Fruit fly (Drosophila melanogaster) whole organism, pupa: ENCODE results near the gene spel1.

Source experiments
- CG10348 ChIP-seq: fragments of 200-800 bp; sonication (Bioruptor generic); IDR thresholded peaks from 2 replicates; pipeline ENCODE4 v1.3.6; 2022; ENCODE audit warnings: missing biosample characterization, missing genetic modification characterization
- CG12605 ChIP-seq: fragments of 200-800 bp; sonication (Bioruptor generic); IDR thresholded peaks from 2 replicates; pipeline ENCODE4 v1.3.6; 2022; ENCODE audit warnings: missing biosample characterization, missing genetic modification characterization
- CG13204 ChIP-seq: fragments of 200-800 bp; sonication (Bioruptor generic); optimal IDR thresholded peaks from 2 replicates; lab custom pipeline; 2018; ENCODE audit warnings: missing biosample characterization, mild to moderate bottlenecking, missing genetic modification characterization, moderate library complexity
- CG14655 ChIP-seq: fragments of 200-800 bp; sonication (Bioruptor generic); optimal IDR thresholded peaks from 3 replicates; lab custom pipeline; 2017; ENCODE audit warnings: mild to moderate bottlenecking, missing biosample characterization, missing genetic modification reagents, missing genetic modification characterization
- CG15710 ChIP-seq: fragments of 200-800 bp; sonication (Bioruptor generic); optimal IDR thresholded peaks from 2 replicates; lab custom pipeline; 2018; ENCODE audit warnings: missing biosample characterization, mild to moderate bottlenecking, missing genetic modification characterization, moderate library complexity
- CG17806 ChIP-seq: fragments of 200-800 bp; sonication (Bioruptor generic); optimal IDR thresholded peaks from 2 replicates; lab custom pipeline; 2018; ENCODE audit warnings: missing biosample characterization, mild to moderate bottlenecking, missing genetic modification characterization, moderate library complexity
- CG32121 ChIP-seq: fragments of 200-800 bp; sonication (Bioruptor generic); IDR thresholded peaks from 2 replicates; pipeline ENCODE4 v1.3.6; 2022; ENCODE audit warnings: missing biosample characterization, missing genetic modification characterization
- CG34367 ChIP-seq: fragments of 200-800 bp; sonication (Bioruptor generic); optimal IDR thresholded peaks from 2 replicates; lab custom pipeline; 2018; ENCODE audit warnings: missing biosample characterization, mild to moderate bottlenecking, missing genetic modification characterization
- CG4496 ChIP-seq: fragments of 200-800 bp; sonication (Bioruptor generic); IDR thresholded peaks from 3 replicates; pipeline ENCODE4 v1.3.6; 2022; ENCODE audit warnings: missing biosample characterization, missing genetic modification characterization
- CG8159 ChIP-seq: fragments of 200-800 bp; sonication (Bioruptor generic); optimal IDR thresholded peaks from 3 replicates; lab custom pipeline; 2018; ENCODE audit warnings: missing biosample characterization, mild to moderate bottlenecking, missing genetic modification characterization, moderate library complexity
- CG8301 ChIP-seq: fragments of 200-800 bp; sonication (Bioruptor generic); optimal IDR thresholded peaks from 2 replicates; lab custom pipeline; 2018; ENCODE audit warnings: missing biosample characterization, mild to moderate bottlenecking, missing genetic modification characterization
- CG9948 ChIP-seq: fragments of 200-800 bp; sonication (Bioruptor generic); optimal IDR thresholded peaks from 2 replicates; lab custom pipeline; 2018; ENCODE audit warnings: missing biosample characterization, mild to moderate bottlenecking, missing genetic modification characterization, moderate library complexity
- D1 ChIP-seq: fragments of 200-800 bp; sonication (Bioruptor generic); optimal IDR thresholded peaks from 2 replicates; lab custom pipeline; 2018; ENCODE audit warnings: missing biosample characterization, mild to moderate bottlenecking, missing genetic modification characterization, moderate library complexity
- EcR ChIP-seq: fragments of 200-800 bp; sonication (Bioruptor generic); optimal IDR thresholded peaks from 3 replicates; lab custom pipeline; 2019; ENCODE audit warnings: missing biosample characterization, missing genetic modification characterization, mild to moderate bottlenecking, moderate library complexity, missing genetic modification reagents
- Ets98B ChIP-seq: fragments of 200-800 bp; sonication (Bioruptor generic); IDR thresholded peaks from 2 replicates; pipeline ENCODE4 v1.3.6; 2022; ENCODE audit warnings: missing biosample characterization, missing genetic modification characterization
- Pif1A ChIP-seq: fragments of 200-800 bp; sonication (Bioruptor generic); optimal IDR thresholded peaks from 3 replicates; lab custom pipeline; 2016; ENCODE audit warnings: missing biosample characterization, missing genetic modification characterization
- Pif1B ChIP-seq: fragments of 200-800 bp; sonication (Bioruptor generic); optimal IDR thresholded peaks from 3 replicates; lab custom pipeline; 2016; ENCODE audit warnings: missing biosample characterization, missing genetic modification characterization
- Snoo ChIP-seq: fragments of 200-800 bp; sonication (Bioruptor generic); optimal IDR thresholded peaks from 3 replicates; lab custom pipeline; 2017; ENCODE audit warnings: missing biosample characterization, mild to moderate bottlenecking, missing genetic modification characterization, inconsistent platforms
- fd96Ca ChIP-seq: fragments of 200-800 bp; sonication (Bioruptor generic); IDR thresholded peaks from 3 replicates; pipeline ENCODE4 v1.3.6; 2022; ENCODE audit warnings: missing biosample characterization, missing genetic modification characterization
- gl ChIP-seq: fragments of 200-800 bp; sonication (Bioruptor generic); optimal IDR thresholded peaks from 2 replicates; lab custom pipeline; 2018; ENCODE audit warnings: missing biosample characterization, mild to moderate bottlenecking, missing genetic modification characterization
- rn ChIP-seq: fragments of 200-800 bp; sonication (Bioruptor generic); IDR thresholded peaks from 2 replicates; pipeline ENCODE4 v1.3.6; 2022; ENCODE audit warnings: missing biosample characterization, missing genetic modification characterization

Gene spel1

dm6 chr2L:14401616-14402240, 39.9 kb downstream of the spel1 start:
- no peak for TF ChIP-seq CG10348
- TF ChIP-seq rn (GFP tag; lab: Robert Waterston, UW): 0 out of 2 replicates have a peak, but pooled peaks have one; percentile 14
- peak; percentile 38 for TF ChIP-seq CG14655
- no peak for TF ChIP-seq CG8159
- no peak for TF ChIP-seq D1 (tag; lab: Kevin White, UChicago)
- TF ChIP-seq CG4496 (GFP tag; lab: Robert Waterston, UW): peak; percentile 68; the same call in 2 of the 3 replicates
- TF ChIP-seq Pif1A (GFP tag; lab: Kevin White, UChicago): peak; percentile 17
- peak; percentile 31 for TF ChIP-seq CG17806 (tag; lab: Kevin White, UChicago)
- no peak for TF ChIP-seq fd96Ca (GFP tag; lab: Robert Waterston, UW)

DNA sequence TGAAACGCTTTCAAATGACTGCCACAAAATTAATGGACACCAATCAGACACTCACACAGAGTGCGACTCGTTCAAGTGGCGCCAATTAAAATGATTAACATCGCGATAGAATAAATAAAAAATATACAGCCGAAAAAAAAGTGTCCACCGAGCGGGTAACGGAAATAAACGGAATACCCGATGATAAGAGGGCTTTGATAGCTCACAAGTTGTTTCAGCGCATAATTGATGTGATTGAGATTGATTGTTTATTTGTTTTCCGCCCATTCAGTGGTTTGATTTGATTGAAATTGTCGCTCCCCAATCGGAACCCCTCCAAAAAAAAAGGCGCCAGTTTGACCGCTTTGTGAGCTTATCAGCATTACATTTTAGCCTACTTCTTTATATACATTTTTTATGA, 41.7 kb downstream of the spel1 start:
- TF ChIP-seq CG17806 (tag; lab: Kevin White, UChicago) (no peak), Pif1B (no peak), D1 (tag; lab: Kevin White, UChicago) (no peak), EcR (GFP tag; lab: Kevin White, UChicago) (no peak), CG34367 (tag; lab: Kevin White, UChicago) (no peak), Snoo (tag; lab: Kevin White, UChicago) (no peak), CG14655 (no peak), CG9948 (tag; lab: Kevin White, UChicago) (no peak), gl (tag; lab: Kevin White, UChicago) (no peak), fd96Ca (GFP tag; lab: Robert Waterston, UW) (no peak), Pif1A (GFP tag; lab: Kevin White, UChicago) (no peak), CG4496 (GFP tag; lab: Robert Waterston, UW) (no peak), CG10348 (no peak)

- TF ChIP-seq CG4496 (GFP tag; lab: Robert Waterston, UW) (0 out of 3 replicates have a peak, but pooled peaks have one; percentile 19), CG12605 (no peak)
These were observed 43.0 kb downstream of the spel1 start for dm6 chr2L:14404744-14405449.

DNA sequence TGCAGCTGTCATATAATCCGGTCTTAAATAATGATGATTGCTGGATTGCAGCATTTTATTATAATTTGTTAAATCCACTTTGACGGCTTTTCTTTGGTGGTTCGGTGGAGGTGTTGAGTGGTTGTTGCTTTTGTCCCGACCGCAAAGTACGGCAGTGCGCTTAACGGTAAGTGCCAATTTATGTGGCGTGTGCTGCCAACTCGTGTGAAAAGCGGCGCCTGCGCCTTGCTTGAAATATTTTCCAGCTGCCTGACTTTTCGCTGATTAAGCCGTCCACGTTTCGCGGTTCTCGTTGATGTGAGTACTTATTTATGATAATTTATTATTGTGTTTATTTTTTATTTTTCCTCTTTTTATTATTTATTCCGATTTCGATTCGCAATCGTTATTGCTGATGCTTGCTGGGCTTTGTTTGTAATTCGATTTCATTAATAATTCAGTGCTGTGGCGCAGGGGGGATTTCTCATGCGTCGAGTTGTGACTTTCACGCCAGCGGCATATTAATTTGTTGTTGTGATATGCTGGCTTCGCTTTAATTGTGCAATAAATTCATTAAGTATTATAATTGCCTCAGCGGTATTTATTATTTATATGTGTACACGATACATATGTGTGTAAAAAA, 46.6 kb downstream of the spel1 start:
- TF ChIP-seq CG9948 (tag; lab: Kevin White, UChicago) (no peak), Ets98B (no peak), D1 (tag; lab: Kevin White, UChicago) (no peak), CG17806 (tag; lab: Kevin White, UChicago) (no peak), CG12605 (no peak), rn (GFP tag; lab: Robert Waterston, UW) (no peak), Pif1B (no peak), CG15710 (tag; lab: Kevin White, UChicago) (no peak), CG14655 (no peak), EcR (GFP tag; lab: Kevin White, UChicago) (no peak), CG8301 (no peak), CG34367 (tag; lab: Kevin White, UChicago) (no peak), Pif1A (GFP tag; lab: Kevin White, UChicago) (no peak), CG10348 (no peak), CG13204 (GFP tag; lab: Kevin White, UChicago) (no peak), CG4496 (GFP tag; lab: Robert Waterston, UW) (no peak), CG32121 (GFP tag; lab: Robert Waterston, UW) (no peak), fd96Ca (GFP tag; lab: Robert Waterston, UW) (no peak), CG8159 (no peak), gl (tag; lab: Kevin White, UChicago) (no peak)

DNA sequence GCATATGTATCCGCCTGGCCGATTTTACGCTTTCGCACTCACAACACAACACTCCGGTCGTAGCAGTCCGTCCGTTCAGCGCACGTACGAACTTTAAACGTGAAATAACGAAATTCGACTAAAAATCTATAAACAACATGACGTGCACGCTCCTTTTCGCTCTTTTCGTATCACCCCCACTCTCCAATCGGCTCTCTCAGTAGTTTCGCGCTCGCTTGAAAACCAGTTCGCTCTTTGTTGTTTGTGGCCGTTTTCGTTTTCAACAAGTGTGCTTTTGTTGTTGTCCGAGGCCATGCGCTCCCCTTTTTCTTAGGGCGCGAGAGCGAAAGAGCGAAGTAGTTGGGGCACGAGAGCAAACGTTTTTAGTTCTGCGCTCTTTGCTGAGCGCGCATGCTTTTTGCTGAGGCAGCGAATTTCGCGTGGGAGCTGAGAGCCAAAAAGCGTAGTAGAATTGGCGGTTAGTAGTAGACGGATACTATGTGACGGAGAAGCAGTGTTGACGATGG, 47.6 kb downstream of the spel1 start, which contains the start of gene elB:
TSS of gene elB (minus strand) at position 122 of the 506 bp plus-strand sequence.
- peak; percentile 82 for TF ChIP-seq CG12605
- TF ChIP-seq rn (GFP tag; lab: Robert Waterston, UW): no peak
- TF ChIP-seq fd96Ca (GFP tag; lab: Robert Waterston, UW): peak; percentile 77
- TF ChIP-seq CG9948 (tag; lab: Kevin White, UChicago): no peak
- no peak for TF ChIP-seq CG17806 (tag; lab: Kevin White, UChicago)
- peak; percentile 68 for TF ChIP-seq CG32121 (GFP tag; lab: Robert Waterston, UW)
- peak; percentile 33 for TF ChIP-seq CG13204 (GFP tag; lab: Kevin White, UChicago)
- peak; percentile 69; the same call in 1 of the 2 replicates for TF ChIP-seq Ets98B
- no peak for TF ChIP-seq CG14655
- TF ChIP-seq CG34367 (tag; lab: Kevin White, UChicago): no peak
- no peak for TF ChIP-seq CG8159
- peak; percentile 42 for TF ChIP-seq Pif1A (GFP tag; lab: Kevin White, UChicago)
- peak; percentile 35 for TF ChIP-seq CG8301
- TF ChIP-seq EcR (GFP tag; lab: Kevin White, UChicago): peak; percentile 50
- TF ChIP-seq Pif1B: peak; percentile 82
- no peak for TF ChIP-seq CG10348
- TF ChIP-seq Snoo (tag; lab: Kevin White, UChicago): no peak
- TF ChIP-seq D1 (tag; lab: Kevin White, UChicago): no peak
- no peak for TF ChIP-seq CG15710 (tag; lab: Kevin White, UChicago)
- no peak for TF ChIP-seq CG4496 (GFP tag; lab: Robert Waterston, UW)
- TF ChIP-seq gl (tag; lab: Kevin White, UChicago): peak; percentile 8
